Worm (Caenorhabditis elegans) whole organism, L3 larva: ENCODE results near the gene rbg-3.

ENCODE experiments used
- fos-1 ChIP-seq: fragments of 150-350 bp; optimal IDR thresholded peaks from 2 replicates; lab custom pipeline; 2014; ENCODE audit warnings: missing biosample characterization, missing genetic modification characterization
- mml-1 ChIP-seq: fragments of 150-350 bp; sonication (generic microtip); optimal IDR thresholded peaks from 3 replicates; lab custom pipeline; 2014; ENCODE audit warnings: missing biosample characterization, missing genetic modification characterization
- nhr-77 ChIP-seq: fragments of 150-350 bp; optimal IDR thresholded peaks from 2 replicates; lab custom pipeline; 2014; ENCODE audit warnings: missing biosample characterization, missing genetic modification characterization
- sea-2 ChIP-seq: fragments of 150-350 bp; sonication (generic microtip); optimal IDR thresholded peaks from 4 replicates; lab custom pipeline; 2014; ENCODE audit warnings: missing biosample characterization, missing genetic modification reagents, missing genetic modification characterization
- unc-62 ChIP-seq: fragments of 150-350 bp; sonication (generic microtip); optimal IDR thresholded peaks from 4 replicates; lab custom pipeline; 2014; ENCODE audit warnings: missing biosample characterization, missing genetic modification reagents, missing genetic modification characterization
- ztf-11 ChIP-seq: fragments of 150-350 bp; optimal IDR thresholded peaks from 2 replicates; lab custom pipeline; 2014; ENCODE audit warnings: missing biosample characterization, missing genetic modification characterization

DNA sequence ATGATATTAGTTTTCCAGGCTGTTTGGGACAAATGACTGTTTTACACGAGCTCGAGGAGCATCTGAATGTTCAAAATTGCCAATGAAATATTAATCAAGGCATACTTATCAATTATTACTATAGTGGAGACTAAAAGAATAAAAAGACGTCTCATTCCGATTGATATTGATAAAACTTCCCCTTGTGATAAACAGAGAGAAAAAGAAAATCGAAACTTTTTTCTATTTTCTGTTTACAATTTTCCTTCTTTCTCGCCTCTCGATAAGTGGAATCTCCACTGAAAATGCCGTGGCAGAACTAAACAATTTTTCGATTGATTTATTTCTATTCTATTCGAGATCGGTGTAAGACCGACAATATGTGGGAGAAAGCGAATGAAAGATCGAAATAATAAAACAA is 25.6 kb downstream of the rbg-3 start, which contains the start of gene B0393.9:
- no peak for TF ChIP-seq ztf-11 (tag; lab: Kevin White, UChicago)
- TF ChIP-seq mml-1 (tag; lab: Kevin White, UChicago): no peak
- no peak for TF ChIP-seq sea-2 (GFP tag; lab: Kevin White, UChicago)
- no peak for TF ChIP-seq unc-62 (GFP tag; lab: Kevin White, UChicago)
- no peak for TF ChIP-seq fos-1 (tag; lab: Kevin White, UChicago)
- TF ChIP-seq nhr-77 (tag; lab: Kevin White, UChicago): no peak
